Fruit fly (Drosophila melanogaster) whole organism, embryonic: ENCODE results near the gene e.

Experiments
- Abd-B ChIP-seq: fragments of 200-800 bp; sonication (Bioruptor generic); optimal IDR thresholded peaks from 2 replicates; lab custom pipeline; 2018; ENCODE audit warnings: missing biosample characterization, mild to moderate bottlenecking, missing genetic modification characterization, moderate library complexity
- Adf1 ChIP-seq: fragments of 200-800 bp; sonication (Bioruptor generic); IDR thresholded peaks from 2 replicates; pipeline ENCODE4 v1.3.6; 2022; ENCODE audit warnings: missing biosample characterization, missing genetic modification characterization
- Aef1 ChIP-seq: fragments of 200-800 bp; sonication (Bioruptor generic); IDR thresholded peaks from 3 replicates; pipeline ENCODE4 v1.3.6; 2022; ENCODE audit warnings: missing biosample characterization, missing genetic modification characterization
- Antp ChIP-seq: fragments of 200-800 bp; sonication (Bioruptor generic); optimal IDR thresholded peaks from 3 replicates; lab custom pipeline; 2016; ENCODE audit warnings: missing biosample characterization, missing genetic modification characterization
- Atf6 ChIP-seq: fragments of 200-800 bp; sonication (Bioruptor generic); IDR thresholded peaks from 2 replicates; pipeline ENCODE4 v1.3.6; 2022; ENCODE audit warnings: missing biosample characterization, missing genetic modification characterization
- Awh ChIP-seq: fragments of 200-800 bp; sonication (Bioruptor generic); IDR thresholded peaks from 2 replicates; pipeline ENCODE4, ENCODE4 v1.3.6; 2022; ENCODE audit warnings: missing biosample characterization, missing genetic modification characterization
- CG10147 ChIP-seq: fragments of 200-800 bp; sonication (Bioruptor generic); optimal IDR thresholded peaks from 2 replicates; lab custom pipeline; 2019; ENCODE audit warnings: missing biosample characterization, mild to moderate bottlenecking, missing genetic modification characterization, moderate library complexity
- CG10543 ChIP-seq: fragments of 200-800 bp; sonication (Bioruptor generic); optimal IDR thresholded peaks from 3 replicates; lab custom pipeline; 2017; ENCODE audit warnings: missing biosample characterization, mild to moderate bottlenecking, missing genetic modification characterization, moderate library complexity
- CG12071 ChIP-seq: fragments of 200-800 bp; sonication (Bioruptor generic); optimal IDR thresholded peaks from 3 replicates; lab custom pipeline; 2018; ENCODE audit warnings: missing biosample characterization, mild to moderate bottlenecking, missing genetic modification characterization
- CG12769 ChIP-seq: fragments of 200-800 bp; sonication (Bioruptor generic); optimal IDR thresholded peaks from 2 replicates; lab custom pipeline; 2019; ENCODE audit warnings: missing biosample characterization, mild to moderate bottlenecking, missing genetic modification characterization, moderate library complexity
- CG13624 ChIP-seq: fragments of 200-800 bp; sonication (Bioruptor generic); optimal IDR thresholded peaks from 2 replicates; lab custom pipeline; 2016; ENCODE audit warnings: missing biosample characterization, missing genetic modification characterization
- CG15514 ChIP-seq: fragments of 200-800 bp; sonication (Bioruptor generic); optimal IDR thresholded peaks from 3 replicates; lab custom pipeline; 2017; ENCODE audit warnings: missing biosample characterization, missing genetic modification characterization, mild to moderate bottlenecking, moderate library complexity, missing genetic modification reagents
- CG15601 ChIP-seq: fragments of 200-800 bp; sonication (Bioruptor generic); optimal IDR thresholded peaks from 3 replicates; lab custom pipeline; 2019; ENCODE audit warnings: missing biosample characterization, mild to moderate bottlenecking, missing genetic modification characterization, moderate library complexity
- CG17912 ChIP-seq: fragments of 200-800 bp; sonication (Bioruptor generic); optimal IDR thresholded peaks from 2 replicates; lab custom pipeline; 2018; ENCODE audit warnings: missing biosample characterization, mild to moderate bottlenecking, missing genetic modification characterization
- CG18599 ChIP-seq: fragments of 200-800 bp; sonication (Bioruptor generic); optimal IDR thresholded peaks from 3 replicates; lab custom pipeline; 2017; ENCODE audit warnings: missing biosample characterization, missing genetic modification characterization, mild to moderate bottlenecking, moderate library complexity, missing genetic modification reagents
- CG18619 ChIP-seq: fragments of 200-800 bp; sonication (Bioruptor generic); optimal IDR thresholded peaks from 3 replicates; lab custom pipeline; 2017; ENCODE audit warnings: missing biosample characterization, mild to moderate bottlenecking, missing genetic modification characterization
- CG31365 ChIP-seq: fragments of 200-800 bp; sonication (Bioruptor generic); optimal IDR thresholded peaks from 2 replicates; lab custom pipeline; 2018; ENCODE audit warnings: missing biosample characterization, mild to moderate bottlenecking, missing genetic modification characterization
- CG32767 ChIP-seq: fragments of 200-800 bp; sonication (Bioruptor generic); IDR thresholded peaks from 2 replicates; pipeline ENCODE4 v1.3.6; 2022; ENCODE audit warnings: missing biosample characterization, missing genetic modification characterization
- CG34376 ChIP-seq: fragments of 200-800 bp; sonication (Bioruptor generic); optimal IDR thresholded peaks from 2 replicates; lab custom pipeline; 2018; ENCODE audit warnings: missing biosample characterization, mild to moderate bottlenecking, missing genetic modification characterization
- CG4404 ChIP-seq: fragments of 200-800 bp; sonication (Bioruptor generic); IDR thresholded peaks from 2 replicates; pipeline ENCODE4 v1.3.6; 2022; ENCODE audit warnings: missing biosample characterization, missing genetic modification characterization
- CG4730 ChIP-seq: fragments of 200-800 bp; sonication (Bioruptor generic); IDR thresholded peaks from 2 replicates; pipeline ENCODE4 v1.3.6; 2022; ENCODE audit warnings: missing biosample characterization, missing genetic modification characterization
- CG4820 ChIP-seq: fragments of 200-800 bp; sonication (Bioruptor generic); optimal IDR thresholded peaks from 3 replicates; lab custom pipeline; 2016; ENCODE audit warnings: missing biosample characterization, missing genetic modification characterization
- CG8765 ChIP-seq: fragments of 200-800 bp; sonication (Bioruptor generic); IDR thresholded peaks from 2 replicates; pipeline ENCODE4 v1.3.6; 2022; ENCODE audit warnings: missing biosample characterization, missing genetic modification characterization
- Chrac-16 ChIP-seq: fragments of 200-800 bp; sonication (Bioruptor generic); optimal IDR thresholded peaks from 3 replicates; lab custom pipeline; 2016; ENCODE audit warnings: missing biosample characterization, missing genetic modification characterization
- Dbx ChIP-seq: fragments of 200-800 bp; sonication (Bioruptor generic); IDR thresholded peaks from 3 replicates; pipeline ENCODE4 v1.3.6; 2022; ENCODE audit warnings: missing biosample characterization, missing genetic modification characterization
- Doc3 ChIP-seq: fragments of 200-800 bp; sonication (Bioruptor generic); IDR thresholded peaks from 3 replicates; pipeline ENCODE4 v1.3.6; 2022; ENCODE audit warnings: missing biosample characterization, missing genetic modification characterization; ENCODE audit not compliant: partially characterized antibody
- Drgx ChIP-seq: fragments of 200-800 bp; sonication (Bioruptor generic); IDR thresholded peaks from 2 replicates; pipeline ENCODE4 v1.3.6; 2022; ENCODE audit warnings: missing biosample characterization, missing genetic modification characterization
- ERR ChIP-seq: fragments of 200-800 bp; sonication (Bioruptor generic); optimal IDR thresholded peaks from 2 replicates; lab custom pipeline; 2016; ENCODE audit warnings: missing biosample characterization, missing genetic modification characterization
- HLH3B ChIP-seq: fragments of 200-800 bp; sonication (Bioruptor generic); IDR thresholded peaks from 2 replicates; pipeline ENCODE4 v1.3.6; 2022; ENCODE audit warnings: missing biosample characterization, missing genetic modification characterization
- HLH4C ChIP-seq: fragments of 200-800 bp; sonication (Bioruptor generic); IDR thresholded peaks from 3 replicates; pipeline ENCODE4 v1.3.6; 2022; ENCODE audit warnings: missing biosample characterization, missing genetic modification characterization; ENCODE audit not compliant: partially characterized antibody
- HLH54F ChIP-seq: fragments of 200-800 bp; sonication (Bioruptor generic); optimal IDR thresholded peaks from 3 replicates; lab custom pipeline; 2016; ENCODE audit warnings: missing biosample characterization, missing genetic modification characterization
- Lhr ChIP-seq: fragments of 200-800 bp; sonication (Bioruptor generic); optimal IDR thresholded peaks from 3 replicates; lab custom pipeline; 2017; ENCODE audit warnings: mild to moderate bottlenecking, missing biosample characterization, missing genetic modification reagents, missing genetic modification characterization
- Med ChIP-seq: fragments of 200-800 bp; sonication (Bioruptor generic); peaks from one replicate; lab custom pipeline; 2016; ENCODE audit warnings: missing biosample characterization, missing genetic modification characterization, mild to moderate bottlenecking, inconsistent platforms, moderate library complexity
- ase ChIP-seq: fragments of 200-800 bp; sonication (Bioruptor generic); IDR thresholded peaks from 3 replicates; pipeline ENCODE4 v1.3.6; 2022; ENCODE audit warnings: missing biosample characterization, missing genetic modification characterization
- bcd ChIP-seq: fragments of 200-800 bp; sonication (Bioruptor generic); optimal IDR thresholded peaks from 2 replicates; lab custom pipeline; 2017; ENCODE audit warnings: missing biosample characterization, mild to moderate bottlenecking, missing genetic modification characterization
- br ChIP-seq: fragments of >200 bp; optimal IDR thresholded peaks from 2 replicates; lab custom pipeline; 2017
- cas ChIP-seq: fragments of 200-800 bp; sonication (Bioruptor generic); IDR thresholded peaks from 2 replicates; pipeline ENCODE4 v1.3.6; 2022; ENCODE audit warnings: missing biosample characterization, missing genetic modification characterization
- fd102C ChIP-seq: fragments of 200-800 bp; sonication (Bioruptor generic); optimal IDR thresholded peaks from 2 replicates; lab custom pipeline; 2018; ENCODE audit warnings: missing biosample characterization, mild to moderate bottlenecking, missing genetic modification characterization, moderate library complexity
- gcm2 ChIP-seq: fragments of 200-800 bp; sonication (Bioruptor generic); optimal IDR thresholded peaks from 2 replicates; lab custom pipeline; 2016; ENCODE audit warnings: missing biosample characterization, missing genetic modification characterization
- lilli ChIP-seq: fragments of 200-800 bp; sonication (Bioruptor generic); optimal IDR thresholded peaks from 3 replicates; lab custom pipeline; 2016; ENCODE audit warnings: missing biosample characterization, missing genetic modification characterization
- maf-S ChIP-seq: fragments of 200-800 bp; sonication (Bioruptor generic); optimal IDR thresholded peaks from 2 replicates; lab custom pipeline; 2016; ENCODE audit warnings: missing biosample characterization, missing genetic modification characterization
- mam ChIP-seq: fragments of 200-800 bp; sonication (Bioruptor generic); optimal IDR thresholded peaks from 3 replicates; lab custom pipeline; 2016; ENCODE audit warnings: missing biosample characterization, missing genetic modification characterization
- onecut ChIP-seq: fragments of 200-800 bp; sonication (Bioruptor generic); IDR thresholded peaks from 2 replicates; pipeline ENCODE4 v1.3.6; 2022; ENCODE audit warnings: missing biosample characterization, missing genetic modification characterization
- org-1 ChIP-seq: fragments of 200-800 bp; sonication (Bioruptor generic); optimal IDR thresholded peaks from 2 replicates; lab custom pipeline; 2017; ENCODE audit warnings: missing biosample characterization, missing genetic modification characterization
- pfk ChIP-seq: fragments of 200-800 bp; sonication (Bioruptor generic); optimal IDR thresholded peaks from 2 replicates; lab custom pipeline; 2018; ENCODE audit warnings: missing biosample characterization, mild to moderate bottlenecking, missing genetic modification characterization, moderate library complexity
- schlank ChIP-seq: fragments of 200-800 bp; sonication (Bioruptor generic); optimal IDR thresholded peaks from 2 replicates; lab custom pipeline; 2018; ENCODE audit warnings: missing biosample characterization, mild to moderate bottlenecking, missing genetic modification characterization
- sima ChIP-seq: fragments of 200-800 bp; sonication (Bioruptor generic); optimal IDR thresholded peaks from 2 replicates; lab custom pipeline; 2016; ENCODE audit warnings: missing biosample characterization, missing genetic modification characterization
- sna ChIP-seq: fragments of 200-800 bp; sonication (Bioruptor generic); IDR thresholded peaks from 2 replicates; pipeline ENCODE4 v1.3.6; 2022; ENCODE audit warnings: missing biosample characterization, missing genetic modification characterization; ENCODE audit not compliant: partially characterized antibody
- twi ChIP-seq: fragments of 200-800 bp; optimal IDR thresholded peaks from 2 replicates; lab custom pipeline; 2019; ENCODE audit warnings: missing biosample characterization, mild to moderate bottlenecking, missing genetic modification characterization, moderate library complexity
- usp ChIP-seq: fragments of >200 bp; optimal IDR thresholded peaks from 2 replicates; lab custom pipeline; 2017; ENCODE audit warnings: missing biosample characterization, missing genetic modification characterization

Gene e

DNA sequence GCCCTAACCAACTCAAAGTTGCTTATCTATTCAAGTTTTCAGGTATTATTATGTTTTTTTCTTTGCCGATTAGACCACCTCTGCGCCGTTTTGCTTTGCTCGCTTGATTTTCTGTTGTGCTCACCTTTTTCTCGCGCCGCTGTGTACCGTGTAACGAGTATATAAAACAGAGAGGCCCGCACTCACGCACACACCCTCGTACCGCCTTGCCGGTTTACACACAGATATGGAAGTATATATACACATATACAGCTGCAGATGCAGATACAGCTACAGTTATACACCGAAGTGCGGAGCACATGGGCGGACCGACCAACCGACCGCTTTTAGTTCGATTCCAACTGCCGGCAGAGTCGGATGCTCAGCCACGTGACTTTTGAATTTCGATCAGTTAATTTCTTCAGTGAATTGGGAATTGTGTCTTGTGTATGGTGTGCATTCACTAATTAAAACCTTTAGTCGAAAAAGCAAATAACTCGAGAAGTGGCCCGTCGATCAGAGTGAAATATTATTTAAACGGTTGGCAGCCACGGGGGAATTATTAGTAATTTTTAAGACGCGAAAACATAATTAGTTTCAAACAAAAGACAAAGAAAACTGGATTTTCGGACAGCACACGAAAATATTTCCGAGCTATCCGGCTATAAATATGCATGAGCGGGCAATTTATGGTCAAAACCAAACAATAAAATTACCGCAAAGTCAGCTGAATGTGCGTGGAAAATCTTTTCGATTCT lies 48.3 kb downstream of the e start (continued):
- TF ChIP-seq sna: 0 out of 2 replicates have a peak, but pooled peaks have one; percentile 48
- no peak for TF ChIP-seq cas (GFP tag; lab: Robert Waterston, UW)
- TF ChIP-seq CG4820 (GFP tag; lab: Kevin White, UChicago): no peak
- no peak for TF ChIP-seq schlank (tag; lab: Kevin White, UChicago)
- TF ChIP-seq CG4730: no peak
- TF ChIP-seq CG15514: peak; percentile 42
- TF ChIP-seq bcd: no peak
- TF ChIP-seq CG12071 (GFP tag; lab: Kevin White, UChicago): peak; percentile 70
- no peak for TF ChIP-seq mam (GFP tag; lab: Kevin White, UChicago)
- no peak for TF ChIP-seq br (lab: Kevin White, UChicago)
- no peak for TF ChIP-seq sima
- TF ChIP-seq CG13624 (GFP tag; lab: Kevin White, UChicago): peak; percentile 45
- no peak for TF ChIP-seq Chrac-16
- TF ChIP-seq org-1 (GFP tag; lab: Kevin White, UChicago): no peak
- peak; percentile 41 for TF ChIP-seq ERR (GFP tag; lab: Kevin White, UChicago)
- no peak for TF ChIP-seq CG18619 (GFP tag; lab: Kevin White, UChicago)
- no peak for TF ChIP-seq CG8765 (GFP tag; lab: Robert Waterston, UW)
- peak; percentile 85 for TF ChIP-seq CG12769 (tag; lab: Kevin White, UChicago)
- peak; percentile 80 for TF ChIP-seq Adf1 (GFP tag; lab: Robert Waterston, UW)
- peak; percentile 30 for TF ChIP-seq CG15601
- no peak for TF ChIP-seq HLH54F (GFP tag; lab: Kevin White, UChicago)
- TF ChIP-seq Awh (GFP tag; lab: Robert Waterston, UW): 0 out of 2 replicates have a peak, but pooled peaks have one; percentile 28
- TF ChIP-seq CG32767: peak; percentile 78; the same call in 1 of the 2 replicates
- peak; percentile 71 for TF ChIP-seq CG18599 (GFP tag; lab: Kevin White, UChicago)
- no peak for TF ChIP-seq onecut
- no peak for TF ChIP-seq ase (GFP tag; lab: Robert Waterston, UW)
- peak; percentile 16 for TF ChIP-seq CG17912
- TF ChIP-seq fd102C (GFP tag; lab: Kevin White, UChicago): no peak
- TF ChIP-seq CG10147 (GFP tag; lab: Kevin White, UChicago): no peak
- TF ChIP-seq CG31365 (tag; lab: Kevin White, UChicago): peak; percentile 53
- TF ChIP-seq Atf6 (GFP tag; lab: Robert Waterston, UW): peak; percentile 45; the same call in 1 of the 2 replicates
- no peak for TF ChIP-seq Abd-B
- TF ChIP-seq Aef1 (GFP tag; lab: Robert Waterston, UW): no peak
- TF ChIP-seq lilli (GFP tag; lab: Kevin White, UChicago): no peak
- TF ChIP-seq CG10543 (GFP tag; lab: Kevin White, UChicago): peak; percentile 95
- no peak for TF ChIP-seq CG4404
- no peak; the same call in 2 of the 3 replicates for TF ChIP-seq HLH4C (GFP tag; lab: Robert Waterston, UW)
- TF ChIP-seq Lhr (GFP tag; lab: Kevin White, UChicago): no peak
- no peak for TF ChIP-seq Doc3 (GFP tag; lab: Robert Waterston, UW)
- TF ChIP-seq Med: peak; percentile 93
- TF ChIP-seq gcm2 (GFP tag; lab: Kevin White, UChicago): peak; percentile 10
- peak; percentile 32; the same call in 1 of the 2 replicates for TF ChIP-seq Drgx (GFP tag; lab: Robert Waterston, UW)
- peak; percentile 88 for TF ChIP-seq CG34376
- peak; percentile 21 for TF ChIP-seq Antp (GFP tag; lab: Kevin White, UChicago)
- TF ChIP-seq maf-S (GFP tag; lab: Kevin White, UChicago): no peak
- TF ChIP-seq pfk (GFP tag; lab: Kevin White, UChicago): peak; percentile 63
- peak; percentile 43 for TF ChIP-seq twi (tag; lab: Kevin White, UChicago)
- TF ChIP-seq Dbx: peak; percentile 63; the same call in 2 of the 3 replicates
- TF ChIP-seq HLH3B (GFP tag; lab: Robert Waterston, UW): no peak
- TF ChIP-seq usp (GFP tag; lab: Kevin White, UChicago): no peak
